Worm (Caenorhabditis elegans): ENCODE results near the gene Y43F8B.24.

DNA sequence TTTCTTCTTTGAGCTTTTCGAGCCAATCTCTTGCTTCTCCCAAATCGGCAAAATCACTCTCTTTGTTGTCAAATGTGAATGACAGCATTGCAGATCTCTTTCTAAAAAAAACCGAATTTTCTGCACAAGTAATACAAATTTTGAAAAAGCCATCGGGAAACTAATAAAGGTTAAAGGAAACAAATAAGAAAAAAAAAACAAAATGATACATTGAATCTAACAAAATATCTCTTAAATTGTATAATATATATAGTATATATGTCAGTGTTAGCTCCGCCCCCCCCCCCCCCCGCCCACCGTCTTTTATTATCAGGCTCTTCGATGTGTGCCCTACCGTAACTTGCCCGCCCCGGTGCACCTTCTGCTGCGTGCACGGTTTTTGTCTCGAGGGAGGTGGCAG, 24.2 kb upstream of the Y43F8B.24 start, which contains the start of gene C25F9.11:
- TF ChIP-seq ceh-16 (tag; optimal IDR thresholded peaks at IDR 0.05) (no peak), ama-1 (optimal IDR thresholded peaks at IDR 0.05) (no peak), fos-1 (tag; optimal IDR thresholded peaks at IDR 0.05) (no peak), Y55F3AM.14 (GFP tag; optimal IDR thresholded peaks at IDR 0.05) (no peak), aly-2 (tag; optimal IDR thresholded peaks at IDR 0.05) (no peak), unc-62 (GFP tag; optimal IDR thresholded peaks at IDR 0.05) (no peak), lsy-2 (tag; optimal IDR thresholded peaks at IDR 0.05) (no peak), nhr-237 (tag; optimal IDR thresholded peaks at IDR 0.05) (no peak), crh-2 (tag; optimal IDR thresholded peaks at IDR 0.05) (no peak), zag-1 (tag; optimal IDR thresholded peaks at IDR 0.05) (no peak), nhr-6 (tag; optimal IDR thresholded peaks at IDR 0.05) (no peak), unc-39 (tag; optimal IDR thresholded peaks at IDR 0.05) (no peak)
